Fruit fly (Drosophila melanogaster) whole organism, wandering third instar larva: ENCODE measurements around the gene CG13040.

Source experiments
- GATAd ChIP-seq: sonication (Bioruptor generic); optimal IDR thresholded peaks from 2 replicates; lab custom pipeline; 2016; ENCODE audit warnings: missing biosample characterization, missing genetic modification characterization
- Myc ChIP-seq: fragments of >200 bp; optimal IDR thresholded peaks from 2 replicates; lab custom pipeline; 2017
- dsf ChIP-seq: sonication (Bioruptor generic); optimal IDR thresholded peaks from 2 replicates; lab custom pipeline; 2016; ENCODE audit warnings: missing biosample characterization, missing genetic modification characterization, borderline replicate concordance
- rgr ChIP-seq: fragments of 200-800 bp; sonication (Bioruptor generic); optimal IDR thresholded peaks from 3 replicates; lab custom pipeline; 2016; ENCODE audit warnings: missing biosample characterization, mild to moderate bottlenecking, missing genetic modification characterization

DNA sequence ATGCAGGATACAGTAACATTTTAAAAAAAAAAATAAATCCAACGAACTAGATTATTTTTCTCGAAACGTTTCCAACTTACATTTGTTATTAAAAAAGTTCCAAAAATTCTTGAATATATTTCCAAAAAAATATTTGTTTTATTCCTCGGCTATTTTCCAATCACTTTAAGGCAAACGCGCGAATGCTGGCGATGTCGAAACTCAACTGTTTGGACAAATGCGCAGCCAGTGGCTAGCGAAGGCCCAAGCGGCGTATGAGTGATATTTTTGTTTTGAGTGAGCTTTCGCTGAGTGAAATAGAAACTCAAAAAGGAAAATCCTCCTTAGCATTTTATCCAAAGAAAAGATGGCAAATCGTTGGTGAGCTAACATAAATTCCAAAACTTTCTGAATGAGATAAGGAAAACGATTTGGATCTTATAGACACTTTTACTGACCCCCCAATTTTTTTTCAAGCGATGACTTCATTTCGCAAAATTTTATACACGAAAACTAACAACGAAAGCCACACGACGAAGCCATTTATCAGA lies 32.7 kb upstream of the CG13040 start, which contains the start of gene ringer:
- no peak for TF ChIP-seq Myc (lab: Kevin White, UChicago)
- TF ChIP-seq GATAd: no peak
- TF ChIP-seq dsf (GFP tag; lab: Kevin White, UChicago): no peak
- TF ChIP-seq rgr (GFP tag; lab: Kevin White, UChicago): no peak
